Fruit fly (Drosophila melanogaster) S2 (cell line): Measurements from ENCODE around the gene Ipo9.

ENCODE experiments used
- CG8478 ChIP-seq: fragments of >200 bp; optimal IDR thresholded peaks from 2 replicates; lab custom pipeline; 2018
- CTCF ChIP-seq, 2 experiments: fragments of >200 bp; optimal IDR thresholded peaks; 2 replicates each; lab custom pipeline; 2018

DNA sequence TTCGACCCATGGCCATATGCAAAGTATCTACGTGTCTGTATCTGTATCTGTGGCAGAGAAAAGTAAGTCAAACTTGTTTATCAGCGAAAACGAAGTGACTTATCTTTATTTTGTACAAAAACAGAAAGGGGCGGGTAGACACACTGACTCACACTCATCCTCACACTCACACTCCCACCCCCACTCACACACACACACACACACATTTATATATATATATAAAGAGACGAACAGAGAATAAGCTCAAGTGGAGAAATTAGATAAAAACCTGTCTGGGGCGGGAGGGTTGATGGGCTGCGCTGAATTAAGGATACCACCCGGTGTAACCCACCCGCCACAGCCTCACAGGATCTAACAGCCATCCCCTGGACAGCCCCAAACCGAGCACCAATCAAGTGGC, 41.5 kb upstream of the Ipo9 start:
- TF ChIP-seq CTCF (optimal IDR thresholded peaks at IDR 0.05; lab: Kevin White, UChicago) (no peak), CG8478 (lab: Kevin White, UChicago) (no peak)
